Fruit fly (Drosophila melanogaster): Measurements from ENCODE around the gene CG6418.

Gene CG6418

DNA sequence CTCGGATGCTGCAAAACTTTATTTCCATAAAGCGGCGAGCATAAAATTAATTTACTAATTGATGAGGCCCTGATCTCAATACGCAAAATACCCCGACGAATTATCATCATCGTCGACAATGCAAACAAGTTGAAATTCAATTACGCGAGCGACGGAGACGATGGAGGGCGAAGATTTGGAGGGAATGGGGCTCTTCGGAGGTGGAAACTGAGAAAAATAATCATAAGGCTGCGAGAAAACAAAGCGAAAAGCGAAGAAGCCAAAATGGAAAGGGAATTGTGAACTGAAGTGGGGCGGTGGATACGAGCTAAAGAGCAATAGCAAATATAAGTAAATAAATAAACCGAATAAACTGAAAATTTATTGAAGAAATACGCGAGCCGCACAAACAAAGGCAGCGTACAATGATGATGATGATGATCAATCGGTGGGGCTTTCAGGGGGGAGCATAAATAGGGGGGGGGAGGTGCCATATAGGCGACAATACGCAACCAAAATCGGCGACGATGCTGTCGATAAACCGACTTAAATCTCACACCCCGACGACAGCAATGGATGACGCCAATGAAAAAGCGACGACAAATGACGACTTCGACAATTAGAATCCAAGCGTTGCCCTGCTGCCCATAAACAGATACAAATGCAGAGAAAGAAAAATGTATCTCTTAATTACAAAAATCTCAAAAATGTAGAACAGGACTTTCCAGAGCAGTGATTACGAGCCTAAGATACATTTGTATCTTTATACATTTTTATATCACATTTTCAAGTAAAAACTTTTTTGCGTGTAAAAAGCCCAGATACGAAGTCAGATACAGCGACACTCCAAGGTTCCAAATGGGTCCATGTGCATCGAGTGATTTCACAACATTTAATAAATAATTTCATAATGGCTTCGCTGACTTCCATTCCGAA lies 40.7 kb downstream of the CG6418 start (continued):
- TF ChIP-seq MBD-R2 (GFP tag; IDR thresholded peaks at IDR 0.05) (peak; percentile 29; the same call in 1 of the 2 replicates), Sin3A (optimal IDR thresholded peaks at IDR 0.05) (no peak), Deaf1 (tag; optimal IDR thresholded peaks at IDR 0.05) (peak; percentile 26), Pdp1 (GFP tag; optimal IDR thresholded peaks at IDR 0.05) (peak; percentile 51 to 57), tap (tag; optimal IDR thresholded peaks at IDR 0.05) (peak; percentile 60), wor (GFP tag; IDR thresholded peaks at IDR 0.05) (peak; percentile 47; the same call in 1 of the 2 replicates), CG2120 (GFP tag; optimal IDR thresholded peaks at IDR 0.05) (peak; percentile 68), Kr (GFP tag; optimal IDR thresholded peaks at IDR 0.05) (no peak), jumu (GFP tag; optimal IDR thresholded peaks at IDR 0.05) (peak; percentile 48), CG8765 (GFP tag; IDR thresholded peaks at IDR 0.05) (no peak), CG2129 (GFP tag; IDR thresholded peaks at IDR 0.05; ENCODE audit: partially characterized antibody) (no peak), bab2 (GFP tag; optimal IDR thresholded peaks at IDR 0.05) (peak; percentile 69), CG13775 (GFP tag; optimal IDR thresholded peaks at IDR 0.05) (peak; percentile 22), al (GFP tag; IDR thresholded peaks at IDR 0.05) (0 out of 2 replicates have a peak, but pooled peaks have one; percentile 35), ranshi (GFP tag; IDR thresholded peaks at IDR 0.05) (peak; percentile 58; the same call in 1 of the 2 replicates), maf-S (GFP tag; optimal IDR thresholded peaks at IDR 0.05) (no peak), kay (GFP tag; optimal IDR thresholded peaks at IDR 0.05) (peak; percentile 17), Hr3 (GFP tag; optimal IDR thresholded peaks at IDR 0.05) (peak; percentile 60), oc (tag; optimal IDR thresholded peaks at IDR 0.05) (peak; percentile 29), CG1603 (tag; optimal IDR thresholded peaks at IDR 0.05) (peak; percentile 37), pan (optimal IDR thresholded peaks at IDR 0.05) (no peak), pan (GFP tag; optimal IDR thresholded peaks at IDR 0.05 in 1 of 2, IDR thresholded peaks at IDR 0.05 in 1 of 2) (peak in 1 of 2 experiments; percentile 88), ap (GFP tag; IDR thresholded peaks at IDR 0.05) (peak; percentile 40; the same call in 1 of the 2 replicates), sr (GFP tag; IDR thresholded peaks at IDR 0.05) (peak; percentile 53; the same call in 1 of the 3 replicates), CG12391 (tag; optimal IDR thresholded peaks at IDR 0.05) (peak; percentile 66), nmo (GFP tag; optimal IDR thresholded peaks at IDR 0.05) (peak; percentile 63), otp (GFP tag; IDR thresholded peaks at IDR 0.05) (peak; percentile 53; the same call in 2 of the 3 replicates), pum (GFP tag; optimal IDR thresholded peaks at IDR 0.05) (peak; percentile 61), BtbVII (GFP tag; optimal IDR thresholded peaks at IDR 0.05) (peak; percentile 32), trh (GFP tag; optimal IDR thresholded peaks at IDR 0.05) (peak; percentile 26), CG17568 (GFP tag; optimal IDR thresholded peaks at IDR 0.05) (peak; percentile 20), CG17328 (GFP tag; IDR thresholded peaks at IDR 0.05) (peak; percentile 80), fu2 (GFP tag; optimal IDR thresholded peaks at IDR 0.05) (peak; percentile 30), CG8290 (GFP tag; optimal IDR thresholded peaks at IDR 0.05) (no peak), CG8290 (tag; optimal IDR thresholded peaks at IDR 0.05) (peak in 1 of 2 experiments; percentile 46), CG3726 (GFP tag; IDR thresholded peaks at IDR 0.05) (peak; percentile 55; the same call in 1 of the 3 replicates), CG4820 (GFP tag; optimal IDR thresholded peaks at IDR 0.05) (peak; percentile 67), CG17385 (GFP tag; optimal IDR thresholded peaks at IDR 0.05) (peak; percentile 63), CG11456 (GFP tag; IDR thresholded peaks at IDR 0.05) (peak; percentile 71; the same call in 2 of the 3 replicates), CG6254 (GFP tag; optimal IDR thresholded peaks at IDR 0.05) (no peak), sqz (GFP tag; optimal IDR thresholded peaks at IDR 0.05) (no peak), CG15269 (tag; optimal IDR thresholded peaks at IDR 0.05) (peak; percentile 78), CG9609 (GFP tag; optimal IDR thresholded peaks at IDR 0.05) (peak; percentile 41), CG15601 (tag; optimal IDR thresholded peaks at IDR 0.05) (peak; percentile 1), CG7928 (GFP tag; optimal IDR thresholded peaks at IDR 0.05) (peak; percentile 11), knrl (GFP tag; IDR thresholded peaks at IDR 0.05; ENCODE audit: partially characterized antibody) (no peak), CG12744 (GFP tag; optimal IDR thresholded peaks at IDR 0.05) (no peak), CG7271 (tag; optimal IDR thresholded peaks at IDR 0.05) (no peak), CG14860 (GFP tag; IDR thresholded peaks at IDR 0.05; ENCODE audit: partially characterized antibody) (no peak)
